Fruit fly (Drosophila melanogaster) whole organism, wandering third instar larva: ENCODE measurements around the gene CG5556.

Source experiments
- Abd-B ChIP-seq: fragments of >200 bp; optimal IDR thresholded peaks from 2 replicates; lab custom pipeline; 2017; ENCODE audit warnings: missing biosample characterization, missing genetic modification characterization
- CrebA ChIP-seq: fragments of 200-800 bp; sonication (Bioruptor generic); optimal IDR thresholded peaks from 2 replicates; lab custom pipeline; 2016; ENCODE audit warnings: missing biosample characterization, mild to moderate bottlenecking, missing genetic modification characterization, borderline replicate concordance
- GATAd ChIP-seq: sonication (Bioruptor generic); optimal IDR thresholded peaks from 2 replicates; lab custom pipeline; 2016; ENCODE audit warnings: missing biosample characterization, missing genetic modification characterization
- HLH106 ChIP-seq: fragments of 200-800 bp; optimal IDR thresholded peaks from 3 replicates; lab custom pipeline; 2019; ENCODE audit warnings: missing biosample characterization, mild to moderate bottlenecking, missing genetic modification characterization, moderate library complexity
- Hr83 ChIP-seq: fragments of 200-300 bp; sonication (Bioruptor generic); optimal IDR thresholded peaks from 2 replicates; lab custom pipeline; 2016; ENCODE audit warnings: missing biosample characterization, mild to moderate bottlenecking, missing genetic modification characterization, moderate library complexity; ENCODE audit not compliant: poor library complexity, severe bottlenecking
- OdsH ChIP-seq: fragments of 200-800 bp; sonication (Bioruptor generic); optimal IDR thresholded peaks from 2 replicates; lab custom pipeline; 2016; ENCODE audit warnings: missing biosample characterization, mild to moderate bottlenecking, missing genetic modification characterization
- Sp1 ChIP-seq: fragments of 200-800 bp; sonication (Bioruptor generic); optimal IDR thresholded peaks from 3 replicates; lab custom pipeline; 2019; ENCODE audit warnings: missing biosample characterization, mild to moderate bottlenecking, missing genetic modification characterization, moderate library complexity
- br ChIP-seq: fragments of 200-800 bp; sonication (Bioruptor generic); optimal IDR thresholded peaks from 2 replicates; lab custom pipeline; 2016; ENCODE audit warnings: missing biosample characterization, missing genetic modification characterization
- fru ChIP-seq: fragments of 200-800 bp; sonication (Bioruptor generic); optimal IDR thresholded peaks from 3 replicates; lab custom pipeline; 2016; ENCODE audit warnings: missing biosample characterization, mild to moderate bottlenecking, missing genetic modification characterization
- pan ChIP-seq: fragments of >200 bp; optimal IDR thresholded peaks from 2 replicates; lab custom pipeline; 2017
- psq ChIP-seq: fragments of 200-800 bp; sonication (Bioruptor generic); optimal IDR thresholded peaks from 3 replicates; lab custom pipeline; 2017; ENCODE audit warnings: missing biosample characterization, mild to moderate bottlenecking, missing genetic modification characterization, moderate library complexity

DNA sequence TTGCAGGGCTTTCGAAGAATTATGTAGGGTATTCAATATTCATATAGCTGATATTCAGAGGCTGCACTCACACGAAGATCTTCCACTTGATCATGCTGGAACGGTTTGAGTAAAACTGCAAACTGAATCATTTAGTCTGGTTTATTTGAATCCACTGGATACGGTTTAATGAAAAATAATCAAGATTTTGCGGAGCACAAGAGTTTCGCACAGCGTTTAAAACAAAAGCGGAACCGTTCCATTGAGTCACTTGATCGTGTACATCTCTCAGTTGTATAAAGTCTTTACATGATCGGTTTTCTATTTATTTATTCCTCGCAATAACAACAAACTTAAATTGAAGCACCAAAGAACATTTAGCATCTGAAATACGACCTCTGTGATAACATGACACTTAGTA, 7.0 kb upstream of the CG5556 start, which contains the start of gene CG31659:
- no peak for TF ChIP-seq HLH106 (tag; lab: Kevin White, UChicago)
- no peak for TF ChIP-seq fru (GFP tag; lab: Kevin White, UChicago)
- no peak for TF ChIP-seq psq (GFP tag; lab: Kevin White, UChicago)
- no peak for TF ChIP-seq Abd-B (GFP tag; lab: Kevin White, UChicago)
- no peak for TF ChIP-seq br (GFP tag; lab: Kevin White, UChicago)
- TF ChIP-seq CrebA (GFP tag; lab: Kevin White, UChicago): no peak
- no peak for TF ChIP-seq GATAd
- TF ChIP-seq pan: no peak
- no peak for TF ChIP-seq Hr83 (GFP tag; lab: Kevin White, UChicago)
- no peak for TF ChIP-seq OdsH (GFP tag; lab: Kevin White, UChicago)
- TF ChIP-seq Sp1 (GFP tag; lab: Kevin White, UChicago): no peak
